Fruit fly (Drosophila melanogaster) whole organism, pupa: ENCODE data around the gene Cubn.

ENCODE experiments used
- CG14655 ChIP-seq: fragments of 200-800 bp; sonication (Bioruptor generic); optimal IDR thresholded peaks from 3 replicates; lab custom pipeline; 2017; ENCODE audit warnings: mild to moderate bottlenecking, missing biosample characterization, missing genetic modification reagents, missing genetic modification characterization
- CG8159 ChIP-seq: fragments of 200-800 bp; sonication (Bioruptor generic); optimal IDR thresholded peaks from 3 replicates; lab custom pipeline; 2018; ENCODE audit warnings: missing biosample characterization, mild to moderate bottlenecking, missing genetic modification characterization, moderate library complexity
- Pif1A ChIP-seq: fragments of 200-800 bp; sonication (Bioruptor generic); optimal IDR thresholded peaks from 3 replicates; lab custom pipeline; 2016; ENCODE audit warnings: missing biosample characterization, missing genetic modification characterization

- TF ChIP-seq CG14655 (no peak), Pif1A (GFP tag; lab: Kevin White, UChicago) (no peak), CG8159 (tag; lab: Kevin White, UChicago) (no peak)
Observed at dm6 chrX:9550565-9551145, 20.5 kb downstream of the Cubn start, which contains the start of gene CG32700.
